Worm (Caenorhabditis elegans) whole organism, L3 larva: ENCODE measurements around the gene emb-5.

Experiments used
- R02D3.7 ChIP-seq: fragments of 150-350 bp; optimal IDR thresholded peaks from 2 replicates; lab custom pipeline; 2014; ENCODE audit warnings: missing biosample characterization, missing genetic modification characterization
- ZK546.5 ChIP-seq: sonication (generic microtip); optimal IDR thresholded peaks from 2 replicates; lab custom pipeline; 2017; ENCODE audit warnings: missing biosample characterization, missing genetic modification characterization
- aly-2 ChIP-seq: fragments of 150-350 bp; optimal IDR thresholded peaks from 2 replicates; lab custom pipeline; 2014; ENCODE audit warnings: missing biosample characterization, missing genetic modification characterization
- ama-1 ChIP-seq: fragments of 150-350 bp; optimal IDR thresholded peaks from 2 replicates; lab custom pipeline; 2018
- ceh-16 ChIP-seq: sonication (generic microtip); optimal IDR thresholded peaks from 2 replicates; lab custom pipeline; 2017; ENCODE audit warnings: missing biosample characterization, missing genetic modification characterization
- ceh-28 ChIP-seq: fragments of 150-350 bp; optimal IDR thresholded peaks from 2 replicates; lab custom pipeline; 2014; ENCODE audit warnings: missing biosample characterization, missing genetic modification reagents, missing genetic modification characterization
- ceh-82 ChIP-seq: fragments of 150-350 bp; optimal IDR thresholded peaks from 2 replicates; lab custom pipeline; 2014; ENCODE audit warnings: missing biosample characterization, missing genetic modification characterization
- ceh-9 ChIP-seq: sonication (generic microtip); optimal IDR thresholded peaks from 2 replicates; lab custom pipeline; 2018; ENCODE audit warnings: missing biosample characterization, missing genetic modification characterization
- daf-12 ChIP-seq: fragments of 150-350 bp; optimal IDR thresholded peaks from 2 replicates; lab custom pipeline; 2014; ENCODE audit warnings: missing biosample characterization, missing genetic modification reagents, missing genetic modification characterization
- egl-27 ChIP-seq: sonication (generic microtip); optimal IDR thresholded peaks from 4 replicates; lab custom pipeline; 2017; ENCODE audit warnings: missing biosample characterization, missing genetic modification reagents, missing genetic modification characterization
- egl-5 ChIP-seq: fragments of 150-350 bp; optimal IDR thresholded peaks from 2 replicates; lab custom pipeline; 2017; ENCODE audit warnings: missing biosample characterization, missing genetic modification reagents, missing genetic modification characterization, inconsistent platforms
- elt-1 ChIP-seq: fragments of 150-350 bp; optimal IDR thresholded peaks from 2 replicates; lab custom pipeline; 2014; ENCODE audit warnings: missing biosample characterization, missing genetic modification characterization
- elt-2 ChIP-seq: sonication (generic microtip); optimal IDR thresholded peaks from 2 replicates; lab custom pipeline; 2016; ENCODE audit warnings: missing genetic modification reagents, mild to moderate bottlenecking, missing genetic modification characterization, missing compliant biosample characterization
- elt-3 ChIP-seq, 3 experiments: fragments of 150-350 bp in 1 of 3; sonication (generic microtip) in 2 of 3; optimal IDR thresholded peaks; 2 replicates in 2 of 3; 4 replicates in 1 of 3; lab custom pipeline; 2014 to 2017; ENCODE audit warnings: missing biosample characterization in 3 of 3, missing genetic modification characterization in 3 of 3
- eor-1 ChIP-seq, 2 experiments: fragments of 150-350 bp; optimal IDR thresholded peaks; 2 replicates each; lab custom pipeline; 2014 to 2018; ENCODE audit warnings: missing biosample characterization in 2 of 2, missing genetic modification characterization in 2 of 2
- fkh-10 ChIP-seq: sonication (generic microtip); optimal IDR thresholded peaks from 2 replicates; lab custom pipeline; 2017; ENCODE audit warnings: missing biosample characterization, missing genetic modification reagents, missing genetic modification characterization
- fkh-2 ChIP-seq: fragments of 150-350 bp; optimal IDR thresholded peaks from 2 replicates; lab custom pipeline; 2014; ENCODE audit warnings: missing biosample characterization, missing genetic modification reagents, missing genetic modification characterization
- fos-1 ChIP-seq: fragments of 150-350 bp; optimal IDR thresholded peaks from 2 replicates; lab custom pipeline; 2014; ENCODE audit warnings: missing biosample characterization, missing genetic modification characterization
- hmg-11 ChIP-seq: sonication (generic microtip); optimal IDR thresholded peaks from 2 replicates; lab custom pipeline; 2016; ENCODE audit warnings: missing genetic modification characterization, missing compliant biosample characterization
- jun-1 ChIP-seq: fragments of 150-350 bp; optimal IDR thresholded peaks from 2 replicates; lab custom pipeline; 2014; ENCODE audit warnings: missing biosample characterization, missing genetic modification reagents, missing genetic modification characterization
- lin-15B ChIP-seq: fragments of 150-350 bp; optimal IDR thresholded peaks from 2 replicates; lab custom pipeline; 2014; ENCODE audit warnings: missing biosample characterization, missing genetic modification characterization
- lin-39 ChIP-seq: fragments of 150-350 bp; optimal IDR thresholded peaks from 2 replicates; lab custom pipeline; 2018; ENCODE audit warnings: missing biosample characterization, missing genetic modification reagents, missing genetic modification characterization
- lsy-12 ChIP-seq: sonication (generic microtip); optimal IDR thresholded peaks from 2 replicates; lab custom pipeline; 2016; ENCODE audit warnings: mild to moderate bottlenecking, missing genetic modification characterization, missing compliant biosample characterization
- mdl-1 ChIP-seq: fragments of 150-350 bp; optimal IDR thresholded peaks from 2 replicates; lab custom pipeline; 2014; ENCODE audit warnings: missing biosample characterization, missing genetic modification characterization
- mml-1 ChIP-seq: fragments of 150-350 bp; sonication (generic microtip); optimal IDR thresholded peaks from 3 replicates; lab custom pipeline; 2014; ENCODE audit warnings: missing biosample characterization, missing genetic modification characterization
- nfya-1 ChIP-seq: sonication (generic microtip); optimal IDR thresholded peaks from 2 replicates; lab custom pipeline; 2017; ENCODE audit warnings: missing genetic modification characterization, mild to moderate bottlenecking, missing compliant biosample characterization, antibody characterized with exemption, moderate library complexity; ENCODE audit not compliant: insufficient read depth
- nhr-11 ChIP-seq: fragments of 150-350 bp; optimal IDR thresholded peaks from 2 replicates; lab custom pipeline; 2014; ENCODE audit warnings: missing biosample characterization, missing genetic modification characterization
- nhr-12 ChIP-seq: fragments of 150-350 bp; optimal IDR thresholded peaks from 2 replicates; lab custom pipeline; 2014; ENCODE audit warnings: missing biosample characterization, missing genetic modification characterization
- nhr-23 ChIP-seq: fragments of 150-350 bp; optimal IDR thresholded peaks from 2 replicates; lab custom pipeline; 2014; ENCODE audit warnings: missing biosample characterization, missing genetic modification reagents, missing genetic modification characterization
- nhr-237 ChIP-seq: fragments of 150-350 bp; optimal IDR thresholded peaks from 2 replicates; lab custom pipeline; 2014; ENCODE audit warnings: missing biosample characterization, missing genetic modification characterization
- nhr-25 ChIP-seq: sonication (generic microtip); optimal IDR thresholded peaks from 2 replicates; lab custom pipeline; 2017; ENCODE audit warnings: missing biosample characterization, missing genetic modification characterization
- nhr-28 ChIP-seq: fragments of 150-350 bp; optimal IDR thresholded peaks from 2 replicates; lab custom pipeline; 2014; ENCODE audit warnings: missing biosample characterization, missing genetic modification characterization
- nhr-43 ChIP-seq: sonication (generic microtip); optimal IDR thresholded peaks from 2 replicates; lab custom pipeline; 2016; ENCODE audit warnings: mild to moderate bottlenecking, missing genetic modification characterization, missing compliant biosample characterization; ENCODE audit not compliant: poor library complexity, severe bottlenecking
- nhr-67 ChIP-seq: fragments of 150-350 bp; optimal IDR thresholded peaks from 2 replicates; lab custom pipeline; 2014; ENCODE audit warnings: missing biosample characterization, missing genetic modification characterization
- nhr-76 ChIP-seq: fragments of 150-350 bp; sonication (generic microtip); optimal IDR thresholded peaks from 5 replicates; lab custom pipeline; 2014; ENCODE audit warnings: missing biosample characterization, missing genetic modification characterization
- nhr-77 ChIP-seq: fragments of 150-350 bp; optimal IDR thresholded peaks from 2 replicates; lab custom pipeline; 2014; ENCODE audit warnings: missing biosample characterization, missing genetic modification characterization
- pha-4 ChIP-seq: fragments of 150-350 bp; optimal IDR thresholded peaks from 2 replicates; lab custom pipeline; 2014; ENCODE audit warnings: missing biosample characterization, missing genetic modification reagents, missing genetic modification characterization
- pqm-1 ChIP-seq: fragments of 150-350 bp; optimal IDR thresholded peaks from 2 replicates; lab custom pipeline; 2017; ENCODE audit warnings: missing biosample characterization, missing genetic modification characterization, inconsistent platforms
- sea-2 ChIP-seq: fragments of 150-350 bp; sonication (generic microtip); optimal IDR thresholded peaks from 4 replicates; lab custom pipeline; 2014; ENCODE audit warnings: missing biosample characterization, missing genetic modification reagents, missing genetic modification characterization
- skn-1 ChIP-seq: fragments of 150-350 bp; optimal IDR thresholded peaks from 2 replicates; lab custom pipeline; 2014; ENCODE audit warnings: missing biosample characterization, missing genetic modification characterization
- snpc-4 ChIP-seq: fragments of 150-350 bp; optimal IDR thresholded peaks from 2 replicates; lab custom pipeline; 2014; ENCODE audit warnings: missing biosample characterization, missing genetic modification characterization
- tbx-2 ChIP-seq: sonication (generic microtip); optimal IDR thresholded peaks from 2 replicates; lab custom pipeline; 2016; ENCODE audit warnings: mild to moderate bottlenecking, missing genetic modification characterization, missing compliant biosample characterization
- unc-39 ChIP-seq: sonication (generic microtip); optimal IDR thresholded peaks from 4 replicates; lab custom pipeline; 2017; ENCODE audit warnings: missing biosample characterization, missing genetic modification characterization
- unc-62 ChIP-seq: fragments of 150-350 bp; sonication (generic microtip); optimal IDR thresholded peaks from 4 replicates; lab custom pipeline; 2014; ENCODE audit warnings: missing biosample characterization, missing genetic modification reagents, missing genetic modification characterization
- zag-1 ChIP-seq: fragments of 150-350 bp; optimal IDR thresholded peaks from 2 replicates; lab custom pipeline; 2014; ENCODE audit warnings: missing biosample characterization, missing genetic modification characterization
- ztf-11 ChIP-seq: fragments of 150-350 bp; optimal IDR thresholded peaks from 2 replicates; lab custom pipeline; 2014; ENCODE audit warnings: missing biosample characterization, missing genetic modification characterization
- ztf-4 ChIP-seq: fragments of 150-350 bp; optimal IDR thresholded peaks from 2 replicates; lab custom pipeline; 2014; ENCODE audit warnings: missing biosample characterization, missing genetic modification characterization

emb-5 gene

ce11 chrIII:4762846-4763245 lies 42.4 kb upstream of the emb-5 start:
- no peak for TF ChIP-seq egl-27 (tag; lab: Kevin White, UChicago)
- no peak for TF ChIP-seq nhr-43 (tag; lab: Kevin White, UChicago)
- no peak for TF ChIP-seq pqm-1 (tag; lab: Kevin White, UChicago)

ce11 chrIII:4756983-4757382 lies 36.5 kb upstream of the emb-5 start, which contains the start of gene fbxl-2:
fbxl-2 (plus strand) TSS chrIII:4757260.
- TF ChIP-seq nhr-25 (tag; lab: Kevin White, UChicago) (peak; percentile 99), nhr-28 (no peak), egl-5 (tag; lab: Kevin White, UChicago) (peak; percentile 96), elt-1 (peak; percentile 65), nhr-67 (no peak), mdl-1 (tag; lab: Kevin White, UChicago) (no peak), nhr-11 (tag; lab: Kevin White, UChicago) (peak; percentile 71), nhr-237 (tag; lab: Kevin White, UChicago) (no peak), ceh-82 (peak; percentile 65), elt-2 (tag; lab: Kevin White, UChicago) (peak; percentile 76), ceh-9 (tag; lab: Kevin White, UChicago) (no peak), ztf-4 (tag; lab: Kevin White, UChicago) (peak; percentile 81), hmg-11 (peak; percentile 83), unc-39 (tag; lab: Kevin White, UChicago) (no peak), nhr-77 (tag; lab: Kevin White, UChicago) (peak; percentile 84), R02D3.7 (tag; lab: Kevin White, UChicago) (peak; percentile 97), elt-3 (tag; optimal IDR thresholded peaks at IDR 0.05; lab: Kevin White, UChicago) (peak in 2 of 3 experiments; percentile 60 to 70), lsy-12 (peak; percentile 94), fos-1 (peak; percentile 67), nhr-43 (tag; lab: Kevin White, UChicago) (peak; percentile 96), lin-39 (tag; lab: Kevin White, UChicago) (peak; percentile 99), nhr-12 (tag; lab: Kevin White, UChicago) (no peak), daf-12 (tag; lab: Kevin White, UChicago) (no peak), ama-1 (lab: Kevin White, UChicago) (peak; percentile 68), ZK546.5 (peak; percentile 10), ztf-11 (no peak), fkh-10 (peak; percentile 47), skn-1 (tag; lab: Kevin White, UChicago) (peak; percentile 60), eor-1 (tag; optimal IDR thresholded peaks at IDR 0.05; lab: Kevin White, UChicago) (no peak), lin-15B (tag; lab: Kevin White, UChicago) (peak; percentile 98), snpc-4 (tag; lab: Kevin White, UChicago) (peak; percentile 91), sea-2 (GFP tag; lab: Kevin White, UChicago) (no peak), unc-62 (GFP tag; lab: Kevin White, UChicago) (peak; percentile 5), pqm-1 (tag; lab: Kevin White, UChicago) (peak; percentile 47), nhr-23 (tag; lab: Kevin White, UChicago) (peak; percentile 96), ceh-16 (tag; lab: Kevin White, UChicago) (no peak), egl-27 (tag; lab: Kevin White, UChicago) (no peak), ceh-28 (peak; percentile 88), nhr-76 (tag; lab: Kevin White, UChicago) (peak; percentile 13), tbx-2 (tag; lab: Kevin White, UChicago) (peak; percentile 91), zag-1 (tag; lab: Kevin White, UChicago) (no peak), mml-1 (tag; lab: Kevin White, UChicago) (no peak), nfya-1 (tag; lab: Kevin White, UChicago) (peak; percentile 97), fkh-2 (tag; lab: Kevin White, UChicago) (no peak), jun-1 (peak; percentile 89), pha-4 (tag; lab: Kevin White, UChicago) (peak; percentile 98), aly-2 (tag; lab: Kevin White, UChicago) (no peak)
